Worm (Caenorhabditis elegans) whole organism, L4/young adult: ENCODE data around the gene E02A10.4.

Source experiments
- dao-5 ChIP-seq: sonication (generic microtip); optimal IDR thresholded peaks from 2 replicates; lab custom pipeline; 2016; ENCODE audit warnings: missing genotype, missing genetic modification characterization, moderate library complexity, missing compliant biosample characterization
- him-1 ChIP-seq: sonication (generic microtip); optimal IDR thresholded peaks from 2 replicates; lab custom pipeline; 2016; ENCODE audit warnings: missing genotype, missing genetic modification reagents, missing genetic modification characterization, missing compliant biosample characterization

ce11 chrV:12567312-12567711 lies 438 bp downstream of the E02A10.4 start:
- TF ChIP-seq dao-5 (tag; lab: Kevin White, UChicago) (no peak), him-1 (no peak)
